Worm (Caenorhabditis elegans) whole organism, L4/young adult: ENCODE results near the gene cyk-1.

Experiments used
- W03F9.2 ChIP-seq: fragments of 150-350 bp; optimal IDR thresholded peaks from 2 replicates; lab custom pipeline; 2014; ENCODE audit warnings: missing biosample characterization, missing genetic modification characterization
- dao-5 ChIP-seq: sonication (generic microtip); optimal IDR thresholded peaks from 2 replicates; lab custom pipeline; 2016; ENCODE audit warnings: missing genotype, missing genetic modification characterization, moderate library complexity, missing compliant biosample characterization
- him-1 ChIP-seq: sonication (generic microtip); optimal IDR thresholded peaks from 2 replicates; lab custom pipeline; 2016; ENCODE audit warnings: missing genotype, missing genetic modification reagents, missing genetic modification characterization, missing compliant biosample characterization

DNA sequence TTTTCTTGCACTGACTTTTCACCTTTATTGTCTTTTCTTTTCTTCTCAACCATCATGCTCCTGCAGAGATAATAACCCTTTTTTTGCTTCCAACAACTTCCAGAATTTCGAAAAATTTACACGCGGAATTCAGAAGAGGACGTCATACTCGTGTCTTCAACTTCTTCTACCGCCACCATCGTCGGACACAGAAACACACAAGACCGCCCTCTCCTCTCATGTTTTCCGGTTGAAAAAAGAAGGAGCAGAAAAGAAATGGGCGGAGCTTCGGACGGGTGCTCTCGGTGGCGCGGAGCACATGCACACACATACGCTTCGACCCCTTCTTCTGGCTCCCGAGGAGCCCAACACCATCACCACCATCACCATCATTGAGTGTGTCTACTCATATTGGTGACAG, 20.2 kb downstream of the cyk-1 start, which contains the start of gene lgc-38:
- TF ChIP-seq him-1 (tag; lab: Kevin White, UChicago) (no peak), dao-5 (no peak), W03F9.2 (tag; lab: Kevin White, UChicago) (no peak)
